Fruit fly (Drosophila melanogaster): ENCODE measurements around the gene CG7330.

DNA sequence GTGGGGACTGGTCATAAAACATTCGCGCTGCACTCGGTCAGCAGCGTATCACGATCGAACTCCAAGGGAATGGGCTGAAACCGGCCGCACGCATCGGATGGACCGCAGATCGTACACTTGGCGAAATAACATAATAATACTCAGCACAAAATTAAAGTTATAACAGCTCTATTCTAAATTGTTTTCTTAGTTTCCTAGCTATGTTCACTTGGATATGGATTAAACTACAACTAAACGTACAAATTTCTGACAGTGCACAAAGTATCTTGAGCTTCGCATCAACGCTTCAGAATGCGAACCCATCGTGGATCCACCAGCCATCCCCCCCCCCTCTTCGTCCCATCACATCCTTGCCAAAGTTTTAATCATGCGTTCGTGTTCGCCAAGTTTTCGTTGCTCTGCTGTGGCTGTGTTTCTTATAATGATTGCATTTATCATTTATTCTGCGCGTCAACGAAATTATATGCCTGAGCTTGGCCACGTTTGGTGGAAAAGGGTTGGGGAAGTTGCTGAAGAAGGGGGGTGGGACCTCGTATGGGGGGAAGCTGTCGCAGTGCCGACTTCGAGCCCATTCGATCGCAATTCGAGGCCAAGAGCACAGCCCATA, 46.4 kb downstream of the CG7330 start:
- TF ChIP-seq CG8478 (optimal IDR thresholded peaks at IDR 0.05) (no peak), CTCF (optimal IDR thresholded peaks at IDR 0.05) (no peak)

Measured in S2 (cell line).